Fruit fly (Drosophila melanogaster): ENCODE measurements around the gene CG15544.
A peak's percentile ranks its signal among the peaks of the same experiment; 100 is the strongest.

CG15544 gene

DNA sequence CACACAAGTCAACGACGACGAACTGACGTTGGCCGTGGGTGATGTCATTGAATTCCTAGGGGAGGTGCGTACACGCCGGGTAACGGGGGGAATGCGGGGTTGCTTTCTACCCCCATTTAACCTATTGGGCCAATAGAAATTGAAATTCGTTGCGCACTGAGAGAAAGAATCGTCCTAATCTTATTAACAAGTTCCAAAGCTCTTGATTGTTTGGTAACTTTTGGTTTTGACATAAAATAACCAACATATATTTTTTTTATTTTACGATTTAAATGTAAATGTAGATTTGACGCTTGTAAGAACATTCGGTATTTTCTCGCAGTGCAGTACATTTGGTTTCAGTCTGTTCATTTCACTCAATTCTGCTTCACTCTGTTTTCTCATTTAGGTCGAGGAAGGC lies 10.4 kb upstream of the CG15544 start (continued):
- peak; percentile 74 for TF ChIP-seq CG7786 (GFP tag; optimal IDR thresholded peaks at IDR 0.05)
- peak; percentile 96 for TF ChIP-seq Med (GFP tag)
- peak; percentile 32 for TF ChIP-seq CG34376 (GFP tag; optimal IDR thresholded peaks at IDR 0.05)
- TF ChIP-seq dan (GFP tag; IDR thresholded peaks at IDR 0.05): peak; percentile 45; the same call in 1 of the 2 replicates
- peak; percentile 27 for TF ChIP-seq kni (GFP tag; optimal IDR thresholded peaks at IDR 0.05)
- TF ChIP-seq CG4617 (GFP tag; optimal IDR thresholded peaks at IDR 0.05; ENCODE audit: borderline replicate concordance): peak; percentile 59
- peak; percentile 74 for TF ChIP-seq Hand (GFP tag; optimal IDR thresholded peaks at IDR 0.05)
- TF ChIP-seq CTCF (GFP tag; optimal IDR thresholded peaks at IDR 0.05): peak; percentile 11
- 0 out of 3 replicates have a peak, but pooled peaks have one; percentile 62 for TF ChIP-seq CG2199 (GFP tag; IDR thresholded peaks at IDR 0.05)
- no peak for TF ChIP-seq chinmo (GFP tag; IDR thresholded peaks at IDR 0.05; ENCODE audit: partially characterized antibody)
- peak; percentile 85 for TF ChIP-seq CG6813 (GFP tag; optimal IDR thresholded peaks at IDR 0.05)
- TF ChIP-seq Sox102F (GFP tag; optimal IDR thresholded peaks at IDR 0.05): peak; percentile 91
- peak; percentile 69 for TF ChIP-seq CG33213 (GFP tag; optimal IDR thresholded peaks at IDR 0.05)
- TF ChIP-seq CG1233 (GFP tag; optimal IDR thresholded peaks at IDR 0.05): peak; percentile 77
- no peak for TF ChIP-seq CG17186 (GFP tag; optimal IDR thresholded peaks at IDR 0.05)
- TF ChIP-seq gfzf (GFP tag; optimal IDR thresholded peaks at IDR 0.05): no peak
- TF ChIP-seq pita (GFP tag; optimal IDR thresholded peaks at IDR 0.05): no peak
- TF ChIP-seq vnd (GFP tag; IDR thresholded peaks at IDR 0.05; ENCODE audit: partially characterized antibody): no peak
- peak; percentile 86 for TF ChIP-seq CG12219 (GFP tag; optimal IDR thresholded peaks at IDR 0.05)
- peak; percentile 57 for TF ChIP-seq CG11723 (GFP tag; optimal IDR thresholded peaks at IDR 0.05)
- peak; percentile 80 for TF ChIP-seq CG13775 (GFP tag; optimal IDR thresholded peaks at IDR 0.05)
- TF ChIP-seq caup (GFP tag; optimal IDR thresholded peaks at IDR 0.05; ENCODE audit: severe bottlenecking): peak; percentile 73
- TF ChIP-seq cg (GFP tag; optimal IDR thresholded peaks at IDR 0.05): no peak
- TF ChIP-seq tgo (GFP tag; IDR thresholded peaks at IDR 0.05): peak; percentile 76
- peak; percentile 46 for TF ChIP-seq nau (GFP tag; optimal IDR thresholded peaks at IDR 0.05)
- TF ChIP-seq CG18262 (tag; optimal IDR thresholded peaks at IDR 0.05): peak; percentile 86
- peak; percentile 89 for TF ChIP-seq lilli (GFP tag; optimal IDR thresholded peaks at IDR 0.05)
- TF ChIP-seq unpg (GFP tag; optimal IDR thresholded peaks at IDR 0.05): peak; percentile 92
- no peak for TF ChIP-seq Dfd (GFP tag; optimal IDR thresholded peaks at IDR 0.05)
- peak; percentile 74; the same call in 2 of the 3 replicates for TF ChIP-seq B-H1 (GFP tag; IDR thresholded peaks at IDR 0.05)
- peak; percentile 76 for TF ChIP-seq ewg (GFP tag; optimal IDR thresholded peaks at IDR 0.05)
- TF ChIP-seq CG13894 (tag; optimal IDR thresholded peaks at IDR 0.05): peak; percentile 70
- TF ChIP-seq YL-1 (GFP tag; optimal IDR thresholded peaks at IDR 0.05): peak; percentile 10
- TF ChIP-seq CG12391 (tag; optimal IDR thresholded peaks at IDR 0.05): peak; percentile 92
- TF ChIP-seq slou (GFP tag; optimal IDR thresholded peaks at IDR 0.05): peak; percentile 59
- peak; percentile 68 for TF ChIP-seq CG9609 (GFP tag; optimal IDR thresholded peaks at IDR 0.05)
- TF ChIP-seq CG7271 (tag; optimal IDR thresholded peaks at IDR 0.05): no peak
- peak; percentile 67 for TF ChIP-seq HLH3B (GFP tag; IDR thresholded peaks at IDR 0.05)
- peak; percentile 57 for TF ChIP-seq Jarid2 (GFP tag; optimal IDR thresholded peaks at IDR 0.05)
- peak; percentile 64; the same call in 2 of the 3 replicates for TF ChIP-seq CG3726 (GFP tag; IDR thresholded peaks at IDR 0.05)
- no peak for TF ChIP-seq gro (GFP tag; optimal IDR thresholded peaks at IDR 0.05)
- TF ChIP-seq tap (tag; optimal IDR thresholded peaks at IDR 0.05): peak; percentile 84
- no peak for TF ChIP-seq sr (GFP tag; IDR thresholded peaks at IDR 0.05)
- TF ChIP-seq dpn (GFP tag; optimal IDR thresholded peaks at IDR 0.05): peak; percentile 82 to 91
- TF ChIP-seq CG3281 (GFP tag; optimal IDR thresholded peaks at IDR 0.05): peak; percentile 60
- 0 out of 2 replicates have a peak, but pooled peaks have one; percentile 22 for TF ChIP-seq ro (GFP tag; IDR thresholded peaks at IDR 0.05)
- TF ChIP-seq yki (optimal IDR thresholded peaks at IDR 0.05): no peak
- TF ChIP-seq ab (GFP tag; optimal IDR thresholded peaks at IDR 0.05): peak; percentile 50
- TF ChIP-seq CG2202 (tag; optimal IDR thresholded peaks at IDR 0.05): peak; percentile 84
- TF ChIP-seq CG13287 (GFP tag; IDR thresholded peaks at IDR 0.05; ENCODE audit: partially characterized antibody): no peak

Measured in whole organism, embryonic.